Fruit fly (Drosophila melanogaster): ENCODE measurements around the gene Hsp60D.

dm6 chr2L:13445249-13445846 is 3.9 kb downstream of the Hsp60D start, which contains the start of gene Hacd2:
- TF ChIP-seq usp (GFP tag; optimal IDR thresholded peaks at IDR 0.05), result no peak
- no peak for TF ChIP-seq psq (optimal IDR thresholded peaks at IDR 0.05)
